Fruit fly (Drosophila melanogaster) whole organism, embryonic: ENCODE results near the gene Elp3.

Experiments
- Abd-B ChIP-seq: fragments of 200-800 bp; sonication (Bioruptor generic); optimal IDR thresholded peaks from 2 replicates; lab custom pipeline; 2018; ENCODE audit warnings: missing biosample characterization, mild to moderate bottlenecking, missing genetic modification characterization, moderate library complexity
- B-H1 ChIP-seq: fragments of 200-800 bp; sonication (Bioruptor generic); IDR thresholded peaks from 3 replicates; pipeline ENCODE4 v1.3.6; 2022; ENCODE audit warnings: missing biosample characterization, missing genetic modification characterization
- CG10321 ChIP-seq: fragments of 200-800 bp; sonication (Bioruptor generic); IDR thresholded peaks from 2 replicates; pipeline ENCODE4 v1.3.6; 2022; ENCODE audit warnings: missing biosample characterization, missing genetic modification characterization
- CG12219 ChIP-seq: fragments of 200-800 bp; sonication (Bioruptor generic); optimal IDR thresholded peaks from 3 replicates; lab custom pipeline; 2018; ENCODE audit warnings: missing biosample characterization, mild to moderate bottlenecking, missing genetic modification characterization
- CG13424 ChIP-seq: fragments of 200-800 bp; sonication (Bioruptor generic); optimal IDR thresholded peaks from 2 replicates; lab custom pipeline; 2019; ENCODE audit warnings: missing biosample characterization, mild to moderate bottlenecking, missing genetic modification characterization, moderate library complexity
- CG13624 ChIP-seq: fragments of 200-800 bp; sonication (Bioruptor generic); optimal IDR thresholded peaks from 2 replicates; lab custom pipeline; 2016; ENCODE audit warnings: missing biosample characterization, missing genetic modification characterization
- CG14710 ChIP-seq: fragments of 200-800 bp; sonication (Bioruptor generic); optimal IDR thresholded peaks from 3 replicates; lab custom pipeline; 2019; ENCODE audit warnings: missing biosample characterization, mild to moderate bottlenecking, missing genetic modification characterization, moderate library complexity
- CG15601 ChIP-seq: fragments of 200-800 bp; sonication (Bioruptor generic); optimal IDR thresholded peaks from 3 replicates; lab custom pipeline; 2019; ENCODE audit warnings: missing biosample characterization, mild to moderate bottlenecking, missing genetic modification characterization, moderate library complexity
- CG16813 ChIP-seq: fragments of 200-800 bp; sonication (Bioruptor generic); IDR thresholded peaks from 3 replicates; pipeline ENCODE4 v1.3.6; 2022; ENCODE audit warnings: missing biosample characterization, missing genetic modification characterization; ENCODE audit not compliant: partially characterized antibody
- CG18262 ChIP-seq: fragments of 200-800 bp; optimal IDR thresholded peaks from 3 replicates; lab custom pipeline; 2019; ENCODE audit warnings: missing biosample characterization, mild to moderate bottlenecking, missing genetic modification characterization, moderate library complexity
- CG2116 ChIP-seq: fragments of 200-800 bp; sonication (Bioruptor generic); optimal IDR thresholded peaks from 3 replicates; lab custom pipeline; 2018; ENCODE audit warnings: missing biosample characterization, mild to moderate bottlenecking, missing genetic modification characterization
- CG2678 ChIP-seq: fragments of 200-800 bp; sonication (Bioruptor generic); optimal IDR thresholded peaks from 3 replicates; lab custom pipeline; 2019; ENCODE audit warnings: missing biosample characterization, mild to moderate bottlenecking, missing genetic modification characterization, moderate library complexity
- CG2889 ChIP-seq: fragments of 200-800 bp; sonication (Bioruptor generic); IDR thresholded peaks from 3 replicates; pipeline ENCODE4 v1.3.6; 2022; ENCODE audit warnings: missing biosample characterization, missing genetic modification characterization
- CG30403 ChIP-seq: fragments of 200-800 bp; sonication (Bioruptor generic); optimal IDR thresholded peaks from 3 replicates; lab custom pipeline; 2016; ENCODE audit warnings: missing biosample characterization, missing genetic modification characterization
- CG33557 ChIP-seq: fragments of 200-800 bp; sonication (Bioruptor generic); optimal IDR thresholded peaks from 2 replicates; lab custom pipeline; 2019; ENCODE audit warnings: missing biosample characterization, mild to moderate bottlenecking, missing genetic modification characterization, moderate library complexity
- CG4328 ChIP-seq: fragments of 200-800 bp; sonication (Bioruptor generic); optimal IDR thresholded peaks from 3 replicates; lab custom pipeline; 2017; ENCODE audit warnings: missing biosample characterization, missing genetic modification reagents, missing genetic modification characterization
- CG6765 ChIP-seq: fragments of 200-800 bp; sonication (Bioruptor generic); optimal IDR thresholded peaks from 3 replicates; lab custom pipeline; 2017; ENCODE audit warnings: missing biosample characterization, mild to moderate bottlenecking, missing genetic modification characterization
- CG6813 ChIP-seq: fragments of 200-800 bp; sonication (Bioruptor generic); optimal IDR thresholded peaks from 2 replicates; lab custom pipeline; 2017; ENCODE audit warnings: missing biosample characterization, missing genetic modification characterization, mild to moderate bottlenecking, moderate library complexity, missing genetic modification reagents
- CG8944 ChIP-seq: fragments of 200-800 bp; sonication (Bioruptor generic); optimal IDR thresholded peaks from 3 replicates; lab custom pipeline; 2016; ENCODE audit warnings: missing biosample characterization, missing genetic modification characterization
- CkIIα-i1 ChIP-seq: fragments of 200-800 bp; sonication (Bioruptor generic); IDR thresholded peaks from 2 replicates; pipeline ENCODE4 v1.3.6; 2022; ENCODE audit warnings: missing biosample characterization, missing genetic modification characterization
- Dek ChIP-seq: fragments of 200-800 bp; sonication (Bioruptor generic); optimal IDR thresholded peaks from 3 replicates; lab custom pipeline; 2019; ENCODE audit warnings: missing biosample characterization, mild to moderate bottlenecking, missing genetic modification characterization, moderate library complexity
- Elba2 ChIP-seq: fragments of 200-800 bp; sonication (Bioruptor generic); optimal IDR thresholded peaks from 3 replicates; lab custom pipeline; 2016; ENCODE audit warnings: missing biosample characterization, missing genetic modification characterization
- Fer1 ChIP-seq: fragments of 200-800 bp; sonication (Bioruptor generic); optimal IDR thresholded peaks from 2 replicates; lab custom pipeline; 2017; ENCODE audit warnings: missing biosample characterization, mild to moderate bottlenecking, missing genetic modification characterization
- HLH54F ChIP-seq: fragments of 200-800 bp; sonication (Bioruptor generic); optimal IDR thresholded peaks from 3 replicates; lab custom pipeline; 2016; ENCODE audit warnings: missing biosample characterization, missing genetic modification characterization
- Kr ChIP-seq: fragments of 200-800 bp; sonication (Bioruptor generic); optimal IDR thresholded peaks from 2 replicates; lab custom pipeline; 2017; ENCODE audit warnings: missing biosample characterization, mild to moderate bottlenecking, missing genetic modification characterization
- Lpt ChIP-seq: fragments of >200 bp; optimal IDR thresholded peaks from 2 replicates; lab custom pipeline; 2018; ENCODE audit warnings: missing biosample characterization, missing genetic modification characterization
- NC2β ChIP-seq: fragments of 200-800 bp; sonication (Bioruptor generic); optimal IDR thresholded peaks from 2 replicates; lab custom pipeline; 2016; ENCODE audit warnings: missing biosample characterization, missing genetic modification characterization
- Ptx1 ChIP-seq: fragments of 200-800 bp; sonication (Bioruptor generic); IDR thresholded peaks from 2 replicates; pipeline ENCODE4 v1.3.6; 2022; ENCODE audit warnings: missing biosample characterization, missing genetic modification characterization
- Rfx ChIP-seq: fragments of 200-800 bp; sonication (Bioruptor generic); IDR thresholded peaks from 2 replicates; pipeline ENCODE4 v1.3.6; 2022; ENCODE audit warnings: missing biosample characterization, missing genetic modification characterization
- Rx ChIP-seq: fragments of 200-800 bp; sonication (Bioruptor generic); IDR thresholded peaks from 2 replicates; pipeline ENCODE4 v1.3.6; 2022; ENCODE audit warnings: missing biosample characterization, missing genetic modification characterization
- Scr ChIP-seq: fragments of 200-800 bp; sonication (Bioruptor generic); IDR thresholded peaks from 2 replicates; pipeline ENCODE4 v1.3.6; 2022; ENCODE audit warnings: missing biosample characterization, missing genetic modification characterization; ENCODE audit not compliant: partially characterized antibody
- Xbp1 ChIP-seq: fragments of 200-800 bp; sonication (Bioruptor generic); optimal IDR thresholded peaks from 3 replicates; lab custom pipeline; 2016; ENCODE audit warnings: missing biosample characterization, mild to moderate bottlenecking, missing genetic modification characterization
- abd-A ChIP-seq: fragments of 200-800 bp; sonication (Bioruptor generic); optimal IDR thresholded peaks from 3 replicates; lab custom pipeline; 2019; ENCODE audit warnings: missing biosample characterization, mild to moderate bottlenecking, missing genetic modification characterization, moderate library complexity
- chn ChIP-seq: fragments of 200-800 bp; sonication (Bioruptor generic); optimal IDR thresholded peaks from 2 replicates; lab custom pipeline; 2016; ENCODE audit warnings: missing biosample characterization, missing genetic modification characterization
- croc ChIP-seq: fragments of 200-800 bp; sonication (Bioruptor generic); conservative IDR thresholded peaks from 3 replicates; pipeline ENCODE4 v1.3.6; 2022; ENCODE audit warnings: missing biosample characterization, missing genetic modification characterization
- dysf ChIP-seq: fragments of 200-800 bp; sonication (Bioruptor generic); IDR thresholded peaks from 3 replicates; pipeline ENCODE4 v1.3.6; 2022; ENCODE audit warnings: missing biosample characterization, missing genetic modification characterization
- ems ChIP-seq: fragments of 200-800 bp; sonication (Bioruptor generic); optimal IDR thresholded peaks from 3 replicates; lab custom pipeline; 2016; ENCODE audit warnings: missing biosample characterization, missing genetic modification characterization
- hb ChIP-seq: fragments of 200-800 bp; sonication (Bioruptor generic); IDR thresholded peaks from 3 replicates; pipeline ENCODE4 v1.3.6; 2022; ENCODE audit warnings: missing biosample characterization, missing genetic modification characterization; ENCODE audit not compliant: partially characterized antibody
- lab ChIP-seq: fragments of 200-800 bp; sonication (Bioruptor generic); optimal IDR thresholded peaks from 3 replicates; lab custom pipeline; 2017; ENCODE audit warnings: missing biosample characterization, missing genetic modification characterization, mild to moderate bottlenecking, moderate library complexity, missing genetic modification reagents
- lola ChIP-seq, 3 experiments: fragments of >200 bp in 2 of 3; fragments of 200-800 bp in 1 of 3; sonication (Bioruptor generic) in 1 of 3; optimal IDR thresholded peaks; 2 replicates each; lab custom pipeline; 2017 to 2019; ENCODE audit warnings: missing biosample characterization in 3 of 3, missing genetic modification characterization in 3 of 3, mild to moderate bottlenecking in 1 of 3, moderate library complexity in 1 of 3
- mam ChIP-seq: fragments of 200-800 bp; sonication (Bioruptor generic); optimal IDR thresholded peaks from 3 replicates; lab custom pipeline; 2016; ENCODE audit warnings: missing biosample characterization, missing genetic modification characterization
- p53 ChIP-seq: fragments of 200-800 bp; sonication (Bioruptor generic); optimal IDR thresholded peaks from 2 replicates; lab custom pipeline; 2016; ENCODE audit warnings: missing biosample characterization, missing genetic modification characterization
- pb ChIP-seq: fragments of 200-800 bp; sonication (Bioruptor generic); optimal IDR thresholded peaks from 3 replicates; lab custom pipeline; 2016; ENCODE audit warnings: missing biosample characterization, missing genetic modification characterization
- pho ChIP-seq: fragments of 200-800 bp; sonication (Bioruptor generic); optimal IDR thresholded peaks from 2 replicates; lab custom pipeline; 2016; ENCODE audit warnings: missing biosample characterization, missing genetic modification characterization
- phol ChIP-seq: fragments of 200-800 bp; sonication (Bioruptor generic); optimal IDR thresholded peaks from 3 replicates; lab custom pipeline; 2018; ENCODE audit warnings: missing biosample characterization, mild to moderate bottlenecking, missing genetic modification characterization, moderate library complexity
- row ChIP-seq: fragments of 200-800 bp; sonication (Bioruptor generic); IDR thresholded peaks from 3 replicates; pipeline ENCODE4 v1.3.6; 2022; ENCODE audit warnings: missing biosample characterization, missing genetic modification characterization
- sd ChIP-seq: fragments of 200-800 bp; sonication (Bioruptor generic); optimal IDR thresholded peaks from 3 replicates; lab custom pipeline; 2018; ENCODE audit warnings: missing biosample characterization, mild to moderate bottlenecking, missing genetic modification characterization, moderate library complexity
- sob ChIP-seq: fragments of 200-800 bp; sonication (Bioruptor generic); IDR thresholded peaks from 2 replicates; pipeline ENCODE4 v1.3.6; 2022; ENCODE audit warnings: missing biosample characterization, missing genetic modification characterization
- sug ChIP-seq: fragments of 200-800 bp; optimal IDR thresholded peaks from 2 replicates; lab custom pipeline; 2019; ENCODE audit warnings: missing biosample characterization, mild to moderate bottlenecking, missing genetic modification characterization, moderate library complexity
- tgo ChIP-seq: fragments of 200-800 bp; sonication (Bioruptor generic); IDR thresholded peaks from 3 replicates; pipeline ENCODE4 v1.3.6; 2022; ENCODE audit warnings: missing biosample characterization, missing genetic modification characterization
- toy ChIP-seq: fragments of 200-800 bp; sonication (Bioruptor generic); IDR thresholded peaks from 2 replicates; pipeline ENCODE4 v1.3.6; 2022; ENCODE audit warnings: missing biosample characterization, missing genetic modification characterization

Gene Elp3

dm6 chr2L:4459543-4459942, 15.0 kb downstream of the Elp3 start, which contains the start of the genes mRpL27 and CG15435 (continued):
- peak; percentile 0 for TF ChIP-seq sd (tag; lab: Kevin White, UChicago)
- peak; percentile 54 for TF ChIP-seq CG30403 (GFP tag; lab: Kevin White, UChicago)
- peak; percentile 35 for TF ChIP-seq ems
- TF ChIP-seq chn (GFP tag; lab: Kevin White, UChicago) = peak; percentile 37
- no peak for TF ChIP-seq CkIIα-i1 (GFP tag; lab: Robert Waterston, UW)
- no peak for TF ChIP-seq CG6765
- TF ChIP-seq toy (GFP tag; lab: Robert Waterston, UW) = no peak
- peak; percentile 45 for TF ChIP-seq Dek (tag; lab: Kevin White, UChicago)
- TF ChIP-seq sob (GFP tag; lab: Robert Waterston, UW) = no peak
- TF ChIP-seq lola (GFP tag; optimal IDR thresholded peaks at IDR 0.05; lab: Kevin White, UChicago) = peak in 1 of 3 experiments; percentile 50
- TF ChIP-seq CG33557 (GFP tag; lab: Kevin White, UChicago) = peak; percentile 40
- TF ChIP-seq Fer1 = peak; percentile 53
- no peak for TF ChIP-seq pb
- peak; percentile 44 for TF ChIP-seq Ptx1 (GFP tag; lab: Robert Waterston, UW)
- peak; percentile 34; the same call in 1 of the 3 replicates for TF ChIP-seq dysf (GFP tag; lab: Robert Waterston, UW)
- peak; percentile 93 for TF ChIP-seq row (GFP tag; lab: Robert Waterston, UW)
- TF ChIP-seq CG12219 (GFP tag; lab: Kevin White, UChicago) = peak; percentile 2
- TF ChIP-seq phol (tag; lab: Kevin White, UChicago) = peak; percentile 56
- TF ChIP-seq Elba2 (GFP tag; lab: Kevin White, UChicago) = peak; percentile 22
- peak; percentile 35 for TF ChIP-seq lab (GFP tag; lab: Kevin White, UChicago)
- TF ChIP-seq Kr (GFP tag; lab: Kevin White, UChicago) = no peak
- 0 out of 2 replicates have a peak, but pooled peaks have one; percentile 14 for TF ChIP-seq Rx (GFP tag; lab: Robert Waterston, UW)
- TF ChIP-seq CG16813 = no peak
- no peak for TF ChIP-seq hb (GFP tag; lab: Robert Waterston, UW)
- TF ChIP-seq CG13624 (GFP tag; lab: Kevin White, UChicago) = no peak
- TF ChIP-seq HLH54F = peak; percentile 32
- no peak for TF ChIP-seq abd-A (tag; lab: Kevin White, UChicago)
- no peak for TF ChIP-seq CG10321 (GFP tag; lab: Robert Waterston, UW)
- peak; percentile 16 for TF ChIP-seq pho (GFP tag; lab: Kevin White, UChicago)
- TF ChIP-seq Lpt (GFP tag; lab: Kevin White, UChicago) = no peak
- TF ChIP-seq CG18262 (tag; lab: Kevin White, UChicago) = peak; percentile 32
- peak; percentile 41; the same call in 1 of the 2 replicates for TF ChIP-seq Scr (GFP tag; lab: Robert Waterston, UW)
- TF ChIP-seq CG6813 (GFP tag; lab: Kevin White, UChicago) = no peak
- no peak for TF ChIP-seq CG8944
- no peak for TF ChIP-seq croc (GFP tag; lab: Robert Waterston, UW)
- no peak for TF ChIP-seq NC2β (GFP tag; lab: Kevin White, UChicago)
- TF ChIP-seq Xbp1 (GFP tag; lab: Kevin White, UChicago) = peak; percentile 26
- TF ChIP-seq CG2889 (GFP tag; lab: Robert Waterston, UW) = no peak
- TF ChIP-seq sug (tag; lab: Kevin White, UChicago) = peak; percentile 60
- TF ChIP-seq tgo = no peak
- no peak for TF ChIP-seq Rfx (GFP tag; lab: Robert Waterston, UW)
- TF ChIP-seq CG14710 (tag; lab: Kevin White, UChicago) = peak; percentile 100
- peak; percentile 41 for TF ChIP-seq CG2116 (GFP tag; lab: Kevin White, UChicago)
- TF ChIP-seq Abd-B (GFP tag; lab: Kevin White, UChicago) = peak; percentile 10
- no peak for TF ChIP-seq p53
- peak; percentile 42 for TF ChIP-seq CG4328 (GFP tag; lab: Kevin White, UChicago)
- TF ChIP-seq CG13424 (tag; lab: Kevin White, UChicago) = peak; percentile 58
- TF ChIP-seq CG2678 = peak; percentile 53
- TF ChIP-seq mam (GFP tag; lab: Kevin White, UChicago) = peak; percentile 18
- TF ChIP-seq CG15601 (tag; lab: Kevin White, UChicago) = peak; percentile 69
- TF ChIP-seq B-H1 (GFP tag; lab: Robert Waterston, UW) = no peak
